Worm (Caenorhabditis elegans): ENCODE measurements around the gene jmjd-3.3.

The jmjd-3.3 gene

ce11 chrX:13396550-13397023 is 39.6 kb upstream of the jmjd-3.3 start, which contains the start of gene F02C12.3:
Gene F02C12.3 (plus strand): TSS chrX:13396973.
- TF ChIP-seq mab-5 (tag; optimal IDR thresholded peaks at IDR 0.05) (peak; percentile 85), Y55F3AM.14 (GFP tag; optimal IDR thresholded peaks at IDR 0.05) (no peak), elt-3 (tag; optimal IDR thresholded peaks at IDR 0.05) (no peak), egl-27 (tag; optimal IDR thresholded peaks at IDR 0.05) (peak; percentile 75), lin-39 (tag; optimal IDR thresholded peaks at IDR 0.05) (no peak), elt-1 (tag; optimal IDR thresholded peaks at IDR 0.05) (no peak), unc-62 (GFP tag; optimal IDR thresholded peaks at IDR 0.05) (no peak), unc-39 (tag; optimal IDR thresholded peaks at IDR 0.05) (no peak), dmd-4 (tag; optimal IDR thresholded peaks at IDR 0.05) (no peak), nhr-25 (tag; optimal IDR thresholded peaks at IDR 0.05) (peak; percentile 90), F13H6.1 (tag; optimal IDR thresholded peaks at IDR 0.05) (peak; percentile 89), mdl-1 (tag; optimal IDR thresholded peaks at IDR 0.05) (peak; percentile 16 to 20), ztf-11 (tag; optimal IDR thresholded peaks at IDR 0.05) (no peak), alr-1 (tag; optimal IDR thresholded peaks at IDR 0.05) (no peak), nhr-77 (tag; optimal IDR thresholded peaks at IDR 0.05) (no peak), ceh-82 (tag; optimal IDR thresholded peaks at IDR 0.05) (peak; percentile 27), fos-1 (tag; optimal IDR thresholded peaks at IDR 0.05) (peak; percentile 43), ceh-16 (tag; optimal IDR thresholded peaks at IDR 0.05) (peak; percentile 46), zag-1 (tag; optimal IDR thresholded peaks at IDR 0.05) (no peak), nhr-129 (tag; optimal IDR thresholded peaks at IDR 0.05) (peak; percentile 63), nhr-23 (tag; optimal IDR thresholded peaks at IDR 0.05) (no peak), sma-9 (GFP tag; optimal IDR thresholded peaks at IDR 0.05) (peak; percentile 96), sma-9 (tag; optimal IDR thresholded peaks at IDR 0.05) (no peak), nhr-10 (tag; optimal IDR thresholded peaks at IDR 0.05) (no peak), sma-3 (GFP tag; optimal IDR thresholded peaks at IDR 0.05) (peak; percentile 89), ztf-1 (GFP tag; conservative IDR thresholded peaks at IDR 0.05) (no peak), sem-4 (tag; optimal IDR thresholded peaks at IDR 0.05) (peak; percentile 72), ZK546.5 (tag; optimal IDR thresholded peaks at IDR 0.05) (no peak), nhr-237 (tag; optimal IDR thresholded peaks at IDR 0.05) (peak; percentile 10), lin-11 (tag; optimal IDR thresholded peaks at IDR 0.05) (peak; percentile 82), blmp-1 (tag; optimal IDR thresholded peaks at IDR 0.05; ENCODE audit: insufficient read depth) (peak; percentile 36), nhr-21 (tag; optimal IDR thresholded peaks at IDR 0.05) (peak; percentile 90), unc-55 (GFP tag; optimal IDR thresholded peaks at IDR 0.05) (peak; percentile 89), C34F6.9 (tag; optimal IDR thresholded peaks at IDR 0.05) (peak; percentile 85), crh-2 (tag; optimal IDR thresholded peaks at IDR 0.05) (peak; percentile 88), skn-1 (tag; optimal IDR thresholded peaks at IDR 0.05) (no peak), peb-1 (tag; optimal IDR thresholded peaks at IDR 0.05) (no peak), mbf-1 (tag; optimal IDR thresholded peaks at IDR 0.05) (no peak), gmeb-1 (tag; optimal IDR thresholded peaks at IDR 0.05) (peak; percentile 81), nhr-11 (tag; optimal IDR thresholded peaks at IDR 0.05) (no peak), aly-2 (tag; optimal IDR thresholded peaks at IDR 0.05) (no peak), R02D3.7 (tag; optimal IDR thresholded peaks at IDR 0.05) (peak; percentile 92), nhr-12 (tag; optimal IDR thresholded peaks at IDR 0.05) (peak; percentile 33), snpc-4 (tag; optimal IDR thresholded peaks at IDR 0.05) (peak; percentile 38), ztf-4 (tag; optimal IDR thresholded peaks at IDR 0.05) (peak; percentile 74), ama-1 (optimal IDR thresholded peaks at IDR 0.05) (no peak), lin-13 (GFP tag; optimal IDR thresholded peaks at IDR 0.05) (peak; percentile 80), nhr-6 (tag; optimal IDR thresholded peaks at IDR 0.05) (peak; percentile 80), lsy-2 (tag; optimal IDR thresholded peaks at IDR 0.05) (peak; percentile 74 to 91)

All from whole organism, L2 larva.